Worm (Caenorhabditis elegans) whole organism, L2 larva: ENCODE measurements around the gene R12B2.3.

ENCODE experiments used
- F13H6.1 ChIP-seq: sonication (generic microtip); optimal IDR thresholded peaks from 2 replicates; lab custom pipeline; 2016; ENCODE audit warnings: missing genetic modification characterization, missing compliant biosample characterization
- R02D3.7 ChIP-seq: fragments of 150-350 bp; optimal IDR thresholded peaks from 2 replicates; lab custom pipeline; 2014; ENCODE audit warnings: missing biosample characterization, missing genetic modification characterization
- blmp-1 ChIP-seq: sonication (generic microtip); optimal IDR thresholded peaks from 2 replicates; lab custom pipeline; 2017; ENCODE audit warnings: missing genetic modification characterization, mild to moderate bottlenecking, missing compliant biosample characterization, antibody characterized with exemption, moderate library complexity; ENCODE audit not compliant: insufficient read depth
- ceh-16 ChIP-seq: fragments of 150-350 bp; optimal IDR thresholded peaks from 2 replicates; lab custom pipeline; 2014; ENCODE audit warnings: missing biosample characterization, missing genetic modification characterization
- lin-13 ChIP-seq: fragments of 150-350 bp; optimal IDR thresholded peaks from 2 replicates; lab custom pipeline; 2014; ENCODE audit warnings: missing biosample characterization, missing genetic modification reagents, missing genetic modification characterization
- nhr-12 ChIP-seq: fragments of 150-350 bp; optimal IDR thresholded peaks from 2 replicates; lab custom pipeline; 2014; ENCODE audit warnings: missing biosample characterization, missing genetic modification characterization
- unc-62 ChIP-seq: fragments of 150-350 bp; optimal IDR thresholded peaks from 2 replicates; lab custom pipeline; 2014; ENCODE audit warnings: missing biosample characterization, missing genetic modification reagents, missing genetic modification characterization
- zag-1 ChIP-seq: fragments of 150-350 bp; optimal IDR thresholded peaks from 2 replicates; lab custom pipeline; 2014; ENCODE audit warnings: missing biosample characterization, missing genetic modification characterization

- TF ChIP-seq R02D3.7 (tag; lab: Kevin White, UChicago) (no peak), ceh-16 (tag; lab: Kevin White, UChicago) (no peak), zag-1 (tag; lab: Kevin White, UChicago) (no peak), unc-62 (GFP tag; lab: Kevin White, UChicago) (no peak), F13H6.1 (tag; lab: Kevin White, UChicago) (no peak), lin-13 (GFP tag; lab: Kevin White, UChicago) (no peak), nhr-12 (tag; lab: Kevin White, UChicago) (no peak), blmp-1 (no peak)
Measured at ce11 chrIII:5834053-5834452, 28.7 kb downstream of the R12B2.3 start, which contains the start of gene R12B2.6.
